Worm (Caenorhabditis elegans) whole organism, early embryonic: ENCODE data around the gene C05C12.1.

Experiments
- B0310.2 ChIP-seq: sonication (generic microtip); optimal IDR thresholded peaks from 2 replicates; lab custom pipeline; 2016; ENCODE audit warnings: mild to moderate bottlenecking, missing genetic modification characterization, missing compliant biosample characterization
- aly-1 ChIP-seq: sonication (generic microtip); optimal IDR thresholded peaks from 2 replicates; lab custom pipeline; 2016; ENCODE audit warnings: missing genetic modification characterization, missing compliant biosample characterization
- ama-1 ChIP-seq: fragments of 150-350 bp; optimal IDR thresholded peaks from 2 replicates; lab custom pipeline; 2014
- flt-1 ChIP-seq: fragments of 200-800 bp; sonication (Bioruptor generic); IDR thresholded peaks from 2 replicates; pipeline ENCODE4 v1.3.6; 2022; ENCODE audit warnings: missing genetic modification characterization, missing compliant biosample characterization
- hmbx-1 ChIP-seq: sonication (generic microtip); optimal IDR thresholded peaks from 2 replicates; lab custom pipeline; 2016; ENCODE audit warnings: mild to moderate bottlenecking, missing genetic modification characterization, missing compliant biosample characterization
- hnd-1 ChIP-seq: sonication (generic microtip); optimal IDR thresholded peaks from 2 replicates; lab custom pipeline; 2016; ENCODE audit warnings: missing genetic modification characterization, missing compliant biosample characterization

- TF ChIP-seq ama-1 (lab: Kevin White, UChicago) = no peak
- no peak for TF ChIP-seq flt-1 (GFP tag; lab: Robert Waterston, UW)
- TF ChIP-seq hnd-1 (tag; lab: Kevin White, UChicago) = no peak
- no peak for TF ChIP-seq hmbx-1 (tag; lab: Kevin White, UChicago)
- TF ChIP-seq B0310.2 (tag; lab: Kevin White, UChicago) = no peak
- TF ChIP-seq aly-1 = no peak
Measured at ce11 chrIV:11287511-11287910, 33.7 kb downstream of the C05C12.1 start, which contains the start of gene F54D1.6.
